Worm (Caenorhabditis elegans) whole organism, young adult: ENCODE measurements around the gene T07G12.4.

ENCODE experiments used
- B0019.2 ChIP-seq: fragments of 200-800 bp; sonication (Bioruptor generic); conservative IDR thresholded peaks from 2 replicates; pipeline ENCODE4 v1.3.6; 2022; ENCODE audit warnings: missing genetic modification reagents, missing genetic modification characterization, missing compliant biosample characterization
- B0035.1 ChIP-seq: sonication (generic microtip); optimal IDR thresholded peaks from 2 replicates; lab custom pipeline; 2016; ENCODE audit warnings: missing genetic modification characterization, mild to moderate bottlenecking, missing compliant biosample characterization, missing genotype, missing genetic modification reagents
- F23B12.7 ChIP-seq: sonication (generic microtip); optimal IDR thresholded peaks from 2 replicates; lab custom pipeline; 2017; ENCODE audit warnings: missing genetic modification characterization, mild to moderate bottlenecking, missing compliant biosample characterization, antibody characterized with exemption, moderate library complexity; ENCODE audit not compliant: insufficient read depth
- F37B4.10 ChIP-seq: fragments of 200-800 bp; sonication (Bioruptor generic); IDR thresholded peaks from 2 replicates; pipeline ENCODE4 v1.3.6; 2022; ENCODE audit warnings: missing genetic modification characterization, missing compliant biosample characterization
- K12H6.12 ChIP-seq: fragments of 200-800 bp; sonication (Bioruptor generic); optimal IDR thresholded peaks from 2 replicates; lab custom pipeline; 2018; ENCODE audit warnings: mild to moderate bottlenecking, missing genetic modification characterization, missing compliant biosample characterization
- T07F8.4 ChIP-seq: sonication (generic microtip); optimal IDR thresholded peaks from 2 replicates; lab custom pipeline; 2016; ENCODE audit warnings: mild to moderate bottlenecking, missing genetic modification characterization, moderate library complexity, missing compliant biosample characterization
- Y56A3A.18 ChIP-seq: fragments of 200-800 bp; sonication (Bioruptor generic); IDR thresholded peaks from 2 replicates; pipeline ENCODE4 v1.3.6; 2022; ENCODE audit warnings: missing genetic modification reagents, missing genetic modification characterization, missing compliant biosample characterization
- Y67H2A.10 ChIP-seq: fragments of 200-800 bp; sonication (Bioruptor generic); conservative IDR thresholded peaks from 2 replicates; pipeline ENCODE4 v1.3.6; 2022; ENCODE audit warnings: missing genetic modification reagents, missing genetic modification characterization, missing compliant biosample characterization
- Y95B8A.8 ChIP-seq: fragments of 200-800 bp; sonication (Bioruptor generic); IDR thresholded peaks from 2 replicates; pipeline ENCODE4 v1.3.6; 2022; ENCODE audit warnings: missing genetic modification reagents, missing genetic modification characterization, missing compliant biosample characterization
- akir-1 ChIP-seq: fragments of 200-800 bp; sonication (Bioruptor generic); optimal IDR thresholded peaks from 2 replicates; lab custom pipeline; 2018; ENCODE audit warnings: mild to moderate bottlenecking, missing genetic modification characterization, moderate library complexity, missing compliant biosample characterization
- bed-1 ChIP-seq: fragments of 200-800 bp; sonication (Bioruptor generic); IDR thresholded peaks from 2 replicates; pipeline ENCODE4 v1.3.6; 2022; ENCODE audit warnings: missing genetic modification reagents, missing genetic modification characterization, missing compliant biosample characterization
- ceh-40 ChIP-seq: fragments of 200-800 bp; sonication (Bioruptor generic); IDR thresholded peaks from 2 replicates; pipeline ENCODE4 v1.3.6; 2022; ENCODE audit warnings: missing genetic modification characterization, missing compliant biosample characterization
- ceh-58 ChIP-seq: fragments of 200-800 bp; sonication (Bioruptor generic); IDR thresholded peaks from 2 replicates; pipeline ENCODE4 v1.3.6; 2022; ENCODE audit warnings: missing genetic modification characterization, missing compliant biosample characterization
- chd-7 ChIP-seq: sonication (generic microtip); optimal IDR thresholded peaks from 2 replicates; lab custom pipeline; 2016; ENCODE audit warnings: mild to moderate bottlenecking, missing genetic modification characterization, moderate library complexity, missing compliant biosample characterization
- dox-1 ChIP-seq: fragments of 200-800 bp; sonication (Bioruptor generic); IDR thresholded peaks from 2 replicates; pipeline ENCODE4 v1.3.6; 2022; ENCODE audit warnings: missing genetic modification reagents, missing genetic modification characterization, missing compliant biosample characterization
- efl-1 ChIP-seq: fragments of 150-350 bp; optimal IDR thresholded peaks from 2 replicates; lab custom pipeline; 2014; ENCODE audit warnings: missing biosample characterization, missing genetic modification reagents, missing genetic modification characterization
- egrh-3 ChIP-seq: fragments of 200-800 bp; sonication (Bioruptor generic); IDR thresholded peaks from 2 replicates; pipeline ENCODE4 v1.3.6; 2022; ENCODE audit warnings: missing genetic modification reagents, missing genetic modification characterization, missing compliant biosample characterization
- fkh-3 ChIP-seq: sonication (generic microtip); optimal IDR thresholded peaks from 2 replicates; lab custom pipeline; 2016; ENCODE audit warnings: mild to moderate bottlenecking, missing genetic modification characterization, missing compliant biosample characterization
- him-1 ChIP-seq: sonication (generic microtip); optimal IDR thresholded peaks from 2 replicates; lab custom pipeline; 2016; ENCODE audit warnings: missing genotype, missing genetic modification reagents, missing genetic modification characterization, missing compliant biosample characterization
- hlh-12 ChIP-seq: sonication (generic microtip); optimal IDR thresholded peaks from 2 replicates; lab custom pipeline; 2016; ENCODE audit warnings: missing genetic modification characterization, missing compliant biosample characterization
- hmg-20 ChIP-seq: fragments of 200-800 bp; sonication (Bioruptor generic); IDR thresholded peaks from 2 replicates; pipeline ENCODE4 v1.3.6; 2022; ENCODE audit warnings: missing genetic modification reagents, missing genetic modification characterization, missing compliant biosample characterization
- lag-1 ChIP-seq: fragments of 200-800 bp; sonication (Bioruptor generic); IDR thresholded peaks from 2 replicates; pipeline ENCODE4 v1.3.6; 2022; ENCODE audit warnings: missing genetic modification reagents, missing genetic modification characterization, missing compliant biosample characterization
- let-607 ChIP-seq, 2 experiments: fragments of 200-800 bp in 1 of 2; sonication (Bioruptor generic) in 1 of 2; sonication (generic microtip) in 1 of 2; optimal IDR thresholded peaks; 2 replicates each; lab custom pipeline; 2016 to 2018; ENCODE audit warnings: mild to moderate bottlenecking in 2 of 2, missing compliant biosample characterization in 2 of 2, missing genetic modification characterization in 2 of 2, moderate library complexity in 2 of 2, missing genotype in 1 of 2
- lin-54 ChIP-seq: fragments of 200-800 bp; sonication (Bioruptor generic); optimal IDR thresholded peaks from 2 replicates; lab custom pipeline; 2018; ENCODE audit warnings: mild to moderate bottlenecking, missing genetic modification characterization, missing compliant biosample characterization
- lir-1 ChIP-seq: fragments of 200-800 bp; sonication (Bioruptor generic); conservative IDR thresholded peaks from 2 replicates; pipeline ENCODE4 v1.3.6; 2022; ENCODE audit warnings: missing genetic modification reagents, missing genetic modification characterization, missing compliant biosample characterization
- lsl-1 ChIP-seq: fragments of 200-800 bp; sonication (Bioruptor generic); optimal IDR thresholded peaks from 2 replicates; lab custom pipeline; 2018; ENCODE audit warnings: mild to moderate bottlenecking, missing genetic modification characterization, moderate library complexity, missing compliant biosample characterization
- lsy-27 ChIP-seq: sonication (generic microtip); optimal IDR thresholded peaks from 2 replicates; lab custom pipeline; 2017; ENCODE audit warnings: missing genetic modification characterization, mild to moderate bottlenecking, missing compliant biosample characterization, antibody characterized with exemption, missing genotype, borderline replicate concordance; ENCODE audit not compliant: insufficient read depth
- madf-10 ChIP-seq: sonication (generic microtip); optimal IDR thresholded peaks from 2 replicates; lab custom pipeline; 2016; ENCODE audit warnings: mild to moderate bottlenecking, missing genetic modification characterization, missing compliant biosample characterization
- mcd-1 ChIP-seq: fragments of 200-800 bp; sonication (Bioruptor generic); IDR thresholded peaks from 2 replicates; pipeline ENCODE4 v1.3.6; 2022; ENCODE audit warnings: missing genetic modification reagents, missing genetic modification characterization, missing compliant biosample characterization
- mel-28 ChIP-seq: sonication (generic microtip); optimal IDR thresholded peaks from 2 replicates; lab custom pipeline; 2016; ENCODE audit warnings: borderline replicate concordance, mild to moderate bottlenecking, missing genetic modification characterization, missing compliant biosample characterization
- mes-4 ChIP-seq: sonication (generic microtip); optimal IDR thresholded peaks from 2 replicates; lab custom pipeline; 2016; ENCODE audit warnings: missing genotype, missing genetic modification characterization, missing compliant biosample characterization
- nfya-1 ChIP-seq: sonication (generic microtip); optimal IDR thresholded peaks from 2 replicates; lab custom pipeline; 2017; ENCODE audit warnings: antibody characterized with exemption, missing compliant biosample characterization, missing genetic modification characterization, borderline replicate concordance; ENCODE audit not compliant: insufficient read depth
- nhr-179 ChIP-seq: sonication (generic microtip); optimal IDR thresholded peaks from 2 replicates; lab custom pipeline; 2016; ENCODE audit warnings: mild to moderate bottlenecking, missing genetic modification characterization, missing compliant biosample characterization
- nhr-27 ChIP-seq: fragments of 200-800 bp; sonication (Bioruptor generic); optimal IDR thresholded peaks from 2 replicates; lab custom pipeline; 2018; ENCODE audit warnings: mild to moderate bottlenecking, missing genetic modification characterization, moderate library complexity, missing compliant biosample characterization
- nhr-80 ChIP-seq: sonication (generic microtip); optimal IDR thresholded peaks from 2 replicates; lab custom pipeline; 2016; ENCODE audit warnings: missing genetic modification characterization, missing compliant biosample characterization
- pha-4 ChIP-seq: fragments of 150-350 bp; sonication (generic microtip); optimal IDR thresholded peaks from 2 replicates; lab custom pipeline; 2014; ENCODE audit warnings: missing biosample characterization, missing genetic modification reagents, missing genetic modification characterization
- rec-8 ChIP-seq, 2 experiments: sonication (generic microtip); optimal IDR thresholded peaks; 2 replicates each; lab custom pipeline; 2016; ENCODE audit warnings: mild to moderate bottlenecking in 2 of 2, missing genetic modification characterization in 2 of 2, missing genetic modification reagents in 2 of 2, missing genotype in 2 of 2, missing biosample characterization in 1 of 2, missing compliant biosample characterization in 1 of 2, moderate library complexity in 1 of 2
- sea-2 ChIP-seq: fragments of 200-800 bp; sonication (Bioruptor generic); IDR thresholded peaks from 2 replicates; pipeline ENCODE4 v1.3.6; 2022; ENCODE audit warnings: missing genetic modification characterization, missing compliant biosample characterization
- snpc-1.1 ChIP-seq: sonication (generic microtip); optimal IDR thresholded peaks from 2 replicates; lab custom pipeline; 2017; ENCODE audit warnings: missing genetic modification characterization, mild to moderate bottlenecking, missing compliant biosample characterization, antibody characterized with exemption, moderate library complexity, missing genotype, missing genetic modification reagents; ENCODE audit not compliant: insufficient read depth
- snpc-4 ChIP-seq, 5 experiments: fragments of 150-350 bp in 1 of 5; sonication (generic microtip) in 4 of 5; optimal IDR thresholded peaks; 2 replicates each; lab custom pipeline; 2014 to 2018; ENCODE audit warnings: missing genetic modification characterization in 5 of 5, missing biosample characterization in 3 of 5, antibody characterized with exemption in 2 of 5, mild to moderate bottlenecking in 2 of 5, missing compliant biosample characterization in 2 of 5, missing genotype in 2 of 5, moderate library complexity in 2 of 5, missing genetic modification reagents in 1 of 5
- somi-1 ChIP-seq: fragments of 200-800 bp; sonication (Bioruptor generic); optimal IDR thresholded peaks from 2 replicates; lab custom pipeline; 2018; ENCODE audit warnings: mild to moderate bottlenecking, missing genetic modification characterization, missing compliant biosample characterization
- tbp1 ChIP-seq: fragments of 200-800 bp; sonication (Bioruptor generic); optimal IDR thresholded peaks from 2 replicates; lab custom pipeline; 2018; ENCODE audit warnings: mild to moderate bottlenecking, missing genetic modification characterization, missing compliant biosample characterization
- tlf-1 ChIP-seq: fragments of 200-800 bp; sonication (Bioruptor generic); optimal IDR thresholded peaks from 2 replicates; lab custom pipeline; 2018; ENCODE audit warnings: mild to moderate bottlenecking, missing genetic modification characterization, missing compliant biosample characterization
- zfh-2 ChIP-seq: fragments of 200-800 bp; sonication (Bioruptor generic); conservative IDR thresholded peaks from 2 replicates; pipeline ENCODE4 v1.3.6; 2022; ENCODE audit warnings: missing genetic modification reagents, missing genetic modification characterization, missing compliant biosample characterization
- ztf-18 ChIP-seq: sonication (generic microtip); optimal IDR thresholded peaks from 2 replicates; lab custom pipeline; 2016; ENCODE audit warnings: missing genotype, mild to moderate bottlenecking, missing genetic modification characterization, missing compliant biosample characterization
- ztf-22 ChIP-seq: fragments of 200-800 bp; sonication (Bioruptor generic); optimal IDR thresholded peaks from 2 replicates; lab custom pipeline; 2018; ENCODE audit warnings: mild to moderate bottlenecking, missing genetic modification characterization, moderate library complexity, missing compliant biosample characterization
- ztf-28 ChIP-seq: fragments of 200-800 bp; sonication (Bioruptor generic); IDR thresholded peaks from 2 replicates; pipeline ENCODE4 v1.3.6; 2022; ENCODE audit warnings: missing genetic modification reagents, missing genetic modification characterization, missing compliant biosample characterization

The T07G12.4 gene

ce11 chrIV:10503750-10504232 is 34.7 kb downstream of the T07G12.4 start (continued):
- no peak for TF ChIP-seq nfya-1 (tag; lab: Kevin White, UChicago)
- TF ChIP-seq Y95B8A.8 (GFP tag; lab: Robert Waterston, UW): no peak
- peak; percentile 32 for TF ChIP-seq somi-1 (GFP tag; lab: Kevin White, UChicago)
- peak in 1 of 2 experiments; percentile 15 for TF ChIP-seq let-607 (tag; optimal IDR thresholded peaks at IDR 0.05; lab: Kevin White, UChicago)
- no peak for TF ChIP-seq hlh-12
- no peak for TF ChIP-seq efl-1 (GFP tag; lab: Kevin White, UChicago)
- no peak for TF ChIP-seq F37B4.10 (GFP tag; lab: Robert Waterston, UW)
- no peak for TF ChIP-seq snpc-4 (GFP tag; optimal IDR thresholded peaks at IDR 0.05; lab: Kevin White, UChicago)
- peak in 1 of 4 experiments; percentile 28 for TF ChIP-seq snpc-4 (tag; optimal IDR thresholded peaks at IDR 0.05; lab: Kevin White, UChicago)
- peak; percentile 24 for TF ChIP-seq chd-7
- peak; percentile 71 for TF ChIP-seq K12H6.12 (tag; lab: Kevin White, UChicago)
- no peak for TF ChIP-seq him-1 (tag; lab: Kevin White, UChicago)
- TF ChIP-seq ceh-58: no peak
- TF ChIP-seq fkh-3 (tag; lab: Kevin White, UChicago): no peak
- no peak for TF ChIP-seq akir-1
- TF ChIP-seq lag-1: no peak
- TF ChIP-seq ztf-18 (tag; lab: Kevin White, UChicago): peak; percentile 14
- peak; percentile 68 for TF ChIP-seq dox-1
- TF ChIP-seq mes-4 (tag; lab: Kevin White, UChicago): no peak
- TF ChIP-seq bed-1: no peak
- TF ChIP-seq lir-1 (GFP tag; lab: Robert Waterston, UW): no peak
- TF ChIP-seq B0035.1 (tag; lab: Kevin White, UChicago): no peak
- no peak for TF ChIP-seq hmg-20 (GFP tag; lab: Robert Waterston, UW)
- TF ChIP-seq madf-10 (tag; lab: Kevin White, UChicago): no peak
- TF ChIP-seq F23B12.7 (tag; lab: Kevin White, UChicago): no peak
- peak; percentile 17 for TF ChIP-seq lin-54
- no peak for TF ChIP-seq ztf-22
- TF ChIP-seq lsl-1 (GFP tag; lab: Kevin White, UChicago): no peak
- no peak for TF ChIP-seq nhr-179
- TF ChIP-seq egrh-3 (GFP tag; lab: Robert Waterston, UW): peak; percentile 73
- no peak for TF ChIP-seq ztf-28 (GFP tag; lab: Robert Waterston, UW)
- no peak for TF ChIP-seq tlf-1 (GFP tag; lab: Kevin White, UChicago)
- no peak for TF ChIP-seq nhr-27 (tag; lab: Kevin White, UChicago)
- no peak for TF ChIP-seq B0019.2 (GFP tag; lab: Robert Waterston, UW)
- TF ChIP-seq nhr-80 (tag; lab: Kevin White, UChicago): peak; percentile 24
- TF ChIP-seq Y56A3A.18 (GFP tag; lab: Robert Waterston, UW): no peak
- TF ChIP-seq ceh-40 (GFP tag; lab: Robert Waterston, UW): no peak
- no peak for TF ChIP-seq T07F8.4 (tag; lab: Kevin White, UChicago)
- TF ChIP-seq snpc-1.1 (tag; lab: Kevin White, UChicago): no peak
- TF ChIP-seq zfh-2 (GFP tag; lab: Robert Waterston, UW): peak; percentile 98
- no peak for TF ChIP-seq mel-28 (tag; lab: Kevin White, UChicago)
- no peak for TF ChIP-seq tbp1 (GFP tag; lab: Kevin White, UChicago)
- TF ChIP-seq pha-4: no peak
- no peak for TF ChIP-seq rec-8 (tag; optimal IDR thresholded peaks at IDR 0.05; lab: Kevin White, UChicago)
- no peak for TF ChIP-seq Y67H2A.10 (GFP tag; lab: Robert Waterston, UW)
- TF ChIP-seq lsy-27: no peak
- TF ChIP-seq mcd-1 (GFP tag; lab: Robert Waterston, UW): peak; percentile 23; the same call in 1 of the 2 replicates
- no peak for TF ChIP-seq sea-2 (GFP tag; lab: Robert Waterston, UW)
